Fruit fly (Drosophila melanogaster) whole organism, embryonic: ENCODE results near the gene Nplp3.

Source experiments
- C15 ChIP-seq: fragments of 200-800 bp; sonication (Bioruptor generic); IDR thresholded peaks from 3 replicates; pipeline ENCODE4 v1.3.6; 2022; ENCODE audit warnings: missing biosample characterization, missing genetic modification characterization
- CG10147 ChIP-seq: fragments of 200-800 bp; sonication (Bioruptor generic); optimal IDR thresholded peaks from 2 replicates; lab custom pipeline; 2019; ENCODE audit warnings: missing biosample characterization, mild to moderate bottlenecking, missing genetic modification characterization, moderate library complexity
- CG10431 ChIP-seq: fragments of 200-800 bp; sonication (Bioruptor generic); optimal IDR thresholded peaks from 3 replicates; lab custom pipeline; 2018; ENCODE audit warnings: missing biosample characterization, mild to moderate bottlenecking, missing genetic modification characterization
- CG10543 ChIP-seq: fragments of 200-800 bp; sonication (Bioruptor generic); optimal IDR thresholded peaks from 3 replicates; lab custom pipeline; 2017; ENCODE audit warnings: missing biosample characterization, mild to moderate bottlenecking, missing genetic modification characterization, moderate library complexity
- CG10654 ChIP-seq: fragments of 200-800 bp; sonication (Bioruptor generic); optimal IDR thresholded peaks from 2 replicates; lab custom pipeline; 2016; ENCODE audit warnings: missing biosample characterization, missing genetic modification characterization
- CG11085 ChIP-seq: fragments of 200-800 bp; sonication (Bioruptor generic); IDR thresholded peaks from 2 replicates; pipeline ENCODE4 v1.3.6; 2022; ENCODE audit warnings: missing biosample characterization, missing genetic modification characterization
- CG11560 ChIP-seq: fragments of 200-800 bp; sonication (Bioruptor generic); IDR thresholded peaks from 3 replicates; pipeline ENCODE4 v1.3.6; 2022; ENCODE audit warnings: missing biosample characterization, missing genetic modification characterization
- CG12155 ChIP-seq: fragments of 200-800 bp; sonication (Bioruptor generic); optimal IDR thresholded peaks from 3 replicates; lab custom pipeline; 2016; ENCODE audit warnings: missing biosample characterization, missing genetic modification characterization
- CG13296 ChIP-seq: fragments of 200-800 bp; sonication (Bioruptor generic); optimal IDR thresholded peaks from 3 replicates; lab custom pipeline; 2018; ENCODE audit warnings: missing biosample characterization, mild to moderate bottlenecking, missing genetic modification characterization
- CG13775 ChIP-seq: fragments of 200-800 bp; sonication (Bioruptor generic); optimal IDR thresholded peaks from 3 replicates; lab custom pipeline; 2017; ENCODE audit warnings: missing biosample characterization, mild to moderate bottlenecking, missing genetic modification characterization
- CG15011 ChIP-seq: fragments of 200-800 bp; sonication (Bioruptor generic); optimal IDR thresholded peaks from 3 replicates; lab custom pipeline; 2018; ENCODE audit warnings: missing biosample characterization, mild to moderate bottlenecking, missing genetic modification characterization
- CG1602 ChIP-seq: fragments of 200-800 bp; sonication (Bioruptor generic); optimal IDR thresholded peaks from 3 replicates; lab custom pipeline; 2016; ENCODE audit warnings: missing biosample characterization, missing genetic modification characterization
- CG3838 ChIP-seq: fragments of 200-800 bp; sonication (Bioruptor generic); optimal IDR thresholded peaks from 3 replicates; lab custom pipeline; 2016; ENCODE audit warnings: missing biosample characterization, missing genetic modification characterization
- CG6254 ChIP-seq: fragments of 200-800 bp; sonication (Bioruptor generic); optimal IDR thresholded peaks from 3 replicates; lab custom pipeline; 2017; ENCODE audit warnings: mild to moderate bottlenecking, missing biosample characterization, missing genetic modification reagents, missing genetic modification characterization
- CG6765 ChIP-seq: fragments of 200-800 bp; sonication (Bioruptor generic); optimal IDR thresholded peaks from 3 replicates; lab custom pipeline; 2017; ENCODE audit warnings: missing biosample characterization, mild to moderate bottlenecking, missing genetic modification characterization
- CG7372 ChIP-seq: fragments of 200-800 bp; sonication (Bioruptor generic); IDR thresholded peaks from 2 replicates; pipeline ENCODE4 v1.3.6; 2022; ENCODE audit warnings: missing biosample characterization, missing genetic modification characterization
- CG7556 ChIP-seq: fragments of 200-800 bp; sonication (Bioruptor generic); optimal IDR thresholded peaks from 2 replicates; lab custom pipeline; 2017; ENCODE audit warnings: missing biosample characterization, mild to moderate bottlenecking, missing genetic modification characterization
- D ChIP-seq, 2 experiments: fragments of 200-800 bp in 1 of 2; fragments of >200 bp in 1 of 2; sonication (Bioruptor generic) in 1 of 2; optimal IDR thresholded peaks; 2 replicates in 1 of 2; 3 replicates in 1 of 2; lab custom pipeline; 2017; ENCODE audit warnings: mild to moderate bottlenecking in 1 of 2, missing biosample characterization in 1 of 2, missing genetic modification characterization in 1 of 2, missing genetic modification reagents in 1 of 2
- Dfd ChIP-seq, 2 experiments: fragments of >200 bp; optimal IDR thresholded peaks; 2 replicates each; lab custom pipeline; 2017; ENCODE audit warnings: missing biosample characterization in 2 of 2, missing genetic modification characterization in 2 of 2
- Fer2 ChIP-seq: fragments of 200-800 bp; sonication (Bioruptor generic); optimal IDR thresholded peaks from 2 replicates; lab custom pipeline; 2018; ENCODE audit warnings: missing biosample characterization, mild to moderate bottlenecking, missing genetic modification characterization, moderate library complexity
- Hand ChIP-seq: fragments of 200-800 bp; sonication (Bioruptor generic); optimal IDR thresholded peaks from 2 replicates; lab custom pipeline; 2017; ENCODE audit warnings: mild to moderate bottlenecking, missing biosample characterization, missing genetic modification reagents, missing genetic modification characterization
- HmgZ ChIP-seq: fragments of 200-800 bp; sonication (Bioruptor generic); optimal IDR thresholded peaks from 2 replicates; lab custom pipeline; 2018; ENCODE audit warnings: missing biosample characterization, mild to moderate bottlenecking, missing genetic modification characterization
- Jarid2 ChIP-seq: fragments of 200-800 bp; sonication (Bioruptor generic); optimal IDR thresholded peaks from 3 replicates; lab custom pipeline; 2017; ENCODE audit warnings: mild to moderate bottlenecking, missing biosample characterization, missing genetic modification reagents, missing genetic modification characterization
- Nf-YA ChIP-seq: fragments of 200-800 bp; sonication (Bioruptor generic); IDR thresholded peaks from 2 replicates; pipeline ENCODE4 v1.3.6; 2022; ENCODE audit warnings: missing biosample characterization, missing genetic modification characterization
- Oaz ChIP-seq: fragments of 200-800 bp; sonication (Bioruptor generic); IDR thresholded peaks from 2 replicates; pipeline ENCODE4 v1.3.6; 2022; ENCODE audit warnings: missing biosample characterization, missing genetic modification characterization
- PHDP ChIP-seq: fragments of 200-800 bp; sonication (Bioruptor generic); optimal IDR thresholded peaks from 3 replicates; lab custom pipeline; 2018; ENCODE audit warnings: missing biosample characterization, mild to moderate bottlenecking, missing genetic modification characterization, moderate library complexity
- Sox102F ChIP-seq: fragments of 200-800 bp; sonication (Bioruptor generic); optimal IDR thresholded peaks from 2 replicates; lab custom pipeline; 2018; ENCODE audit warnings: missing biosample characterization, mild to moderate bottlenecking, missing genetic modification characterization, moderate library complexity
- Ssrp ChIP-seq: fragments of 200-800 bp; sonication (Bioruptor generic); optimal IDR thresholded peaks from 2 replicates; lab custom pipeline; 2018; ENCODE audit warnings: missing biosample characterization, mild to moderate bottlenecking, missing genetic modification characterization, moderate library complexity
- az2 ChIP-seq: fragments of 200-800 bp; sonication (Bioruptor generic); optimal IDR thresholded peaks from 3 replicates; lab custom pipeline; 2016; ENCODE audit warnings: missing biosample characterization, missing genetic modification characterization
- dati ChIP-seq: fragments of 200-800 bp; sonication (Bioruptor generic); IDR thresholded peaks from 2 replicates; pipeline ENCODE4 v1.3.6; 2022; ENCODE audit warnings: missing biosample characterization, missing genetic modification characterization
- dmrt11E ChIP-seq: fragments of 200-800 bp; sonication (Bioruptor generic); optimal IDR thresholded peaks from 3 replicates; lab custom pipeline; 2018; ENCODE audit warnings: missing biosample characterization, mild to moderate bottlenecking, missing genetic modification characterization, moderate library complexity
- fd3F ChIP-seq: fragments of 200-800 bp; sonication (Bioruptor generic); optimal IDR thresholded peaks from 2 replicates; lab custom pipeline; 2018; ENCODE audit warnings: missing biosample characterization, mild to moderate bottlenecking, missing genetic modification characterization, moderate library complexity
- ftz-f1 ChIP-seq: fragments of 200-800 bp; sonication (Bioruptor generic); optimal IDR thresholded peaks from 2 replicates; lab custom pipeline; 2016; ENCODE audit warnings: missing biosample characterization, missing genetic modification characterization
- hbn ChIP-seq: fragments of 200-800 bp; sonication (Bioruptor generic); IDR thresholded peaks from 2 replicates; pipeline ENCODE4 v1.3.6; 2022; ENCODE audit warnings: missing biosample characterization, missing genetic modification characterization; ENCODE audit not compliant: partially characterized antibody
- jumu ChIP-seq: fragments of 200-800 bp; sonication (Bioruptor generic); optimal IDR thresholded peaks from 3 replicates; lab custom pipeline; 2016; ENCODE audit warnings: missing biosample characterization, missing genetic modification characterization
- mirr ChIP-seq: fragments of 200-800 bp; sonication (Bioruptor generic); optimal IDR thresholded peaks from 3 replicates; lab custom pipeline; 2018; ENCODE audit warnings: missing biosample characterization, mild to moderate bottlenecking, missing genetic modification characterization
- nau ChIP-seq: fragments of 200-800 bp; sonication (Bioruptor generic); optimal IDR thresholded peaks from 3 replicates; lab custom pipeline; 2017; ENCODE audit warnings: missing biosample characterization, mild to moderate bottlenecking, missing genetic modification characterization, missing genetic modification reagents
- nmo ChIP-seq: fragments of 200-800 bp; sonication (Bioruptor generic); optimal IDR thresholded peaks from 2 replicates; lab custom pipeline; 2018; ENCODE audit warnings: missing biosample characterization, mild to moderate bottlenecking, missing genetic modification characterization, moderate library complexity
- odd ChIP-seq: fragments of 200-800 bp; sonication (Bioruptor generic); optimal IDR thresholded peaks from 2 replicates; lab custom pipeline; 2017; ENCODE audit warnings: missing biosample characterization, mild to moderate bottlenecking, missing genetic modification characterization
- pnt ChIP-seq: fragments of 200-800 bp; sonication (Bioruptor generic); optimal IDR thresholded peaks from 3 replicates; lab custom pipeline; 2016; ENCODE audit warnings: missing biosample characterization, missing genetic modification characterization
- pum ChIP-seq: fragments of 200-800 bp; sonication (Bioruptor generic); optimal IDR thresholded peaks from 2 replicates; lab custom pipeline; 2016; ENCODE audit warnings: missing biosample characterization, missing genetic modification characterization
- row ChIP-seq: fragments of 200-800 bp; sonication (Bioruptor generic); IDR thresholded peaks from 3 replicates; pipeline ENCODE4 v1.3.6; 2022; ENCODE audit warnings: missing biosample characterization, missing genetic modification characterization
- sens-2 ChIP-seq: fragments of 200-800 bp; sonication (Bioruptor generic); IDR thresholded peaks from 2 replicates; pipeline ENCODE4 v1.3.6; 2022; ENCODE audit warnings: missing biosample characterization, missing genetic modification characterization
- sisA ChIP-seq: fragments of 200-800 bp; sonication (Bioruptor generic); IDR thresholded peaks from 2 replicates; pipeline ENCODE4 v1.3.6; 2022; ENCODE audit warnings: missing biosample characterization, missing genetic modification characterization
- ssp ChIP-seq: fragments of 200-800 bp; sonication (Bioruptor generic); IDR thresholded peaks from 2 replicates; pipeline ENCODE4 v1.3.6; 2022; ENCODE audit warnings: missing biosample characterization, missing genetic modification characterization
- tna ChIP-seq: fragments of 200-800 bp; sonication (Bioruptor generic); IDR thresholded peaks from 2 replicates; pipeline ENCODE4 v1.3.6; 2022; ENCODE audit warnings: missing biosample characterization, missing genetic modification characterization; ENCODE audit not compliant: partially characterized antibody
- unpg ChIP-seq: fragments of 200-800 bp; sonication (Bioruptor generic); optimal IDR thresholded peaks from 3 replicates; lab custom pipeline; 2018; ENCODE audit warnings: missing biosample characterization, mild to moderate bottlenecking, missing genetic modification characterization, moderate library complexity
- usp ChIP-seq: fragments of >200 bp; optimal IDR thresholded peaks from 2 replicates; lab custom pipeline; 2017; ENCODE audit warnings: missing biosample characterization, missing genetic modification characterization
- zfh2 ChIP-seq: fragments of 200-800 bp; sonication (Bioruptor generic); optimal IDR thresholded peaks from 2 replicates; lab custom pipeline; 2016; ENCODE audit warnings: missing biosample characterization, missing genetic modification characterization

The Nplp3 gene

dm6 chr3L:16328207-16328891 is 10.5 kb downstream of the Nplp3 start, which contains the start of gene CG13058 (continued):
- 0 out of 3 replicates have a peak, but pooled peaks have one; percentile 41 for TF ChIP-seq CG11560
- TF ChIP-seq CG10654 (GFP tag; lab: Kevin White, UChicago), result no peak
- peak; percentile 75 for TF ChIP-seq Sox102F (GFP tag; lab: Kevin White, UChicago)
- no peak for TF ChIP-seq C15 (GFP tag; lab: Robert Waterston, UW)
- peak; percentile 41 for TF ChIP-seq CG1602 (GFP tag; lab: Kevin White, UChicago)
- peak; percentile 67 for TF ChIP-seq sisA (GFP tag; lab: Robert Waterston, UW)
- peak; percentile 72 for TF ChIP-seq fd3F (GFP tag; lab: Kevin White, UChicago)
- TF ChIP-seq Fer2 (tag; lab: Kevin White, UChicago), result no peak
- TF ChIP-seq CG12155 (GFP tag; lab: Kevin White, UChicago), result peak; percentile 29
- peak; percentile 42 for TF ChIP-seq zfh2 (GFP tag; lab: Kevin White, UChicago)
- TF ChIP-seq ftz-f1 (GFP tag; lab: Kevin White, UChicago), result no peak
- peak; percentile 66 for TF ChIP-seq Oaz (GFP tag; lab: Robert Waterston, UW)
- TF ChIP-seq CG15011 (GFP tag; lab: Kevin White, UChicago), result peak; percentile 13
- TF ChIP-seq Hand (GFP tag; lab: Kevin White, UChicago), result peak; percentile 3
- no peak for TF ChIP-seq dati
- peak; percentile 54 for TF ChIP-seq Nf-YA
- TF ChIP-seq CG10147 (GFP tag; lab: Kevin White, UChicago), result peak; percentile 60
- no peak for TF ChIP-seq CG6254 (GFP tag; lab: Kevin White, UChicago)
- TF ChIP-seq nau (GFP tag; lab: Kevin White, UChicago), result peak; percentile 56
- TF ChIP-seq Ssrp (tag; lab: Kevin White, UChicago), result no peak
- TF ChIP-seq tna, result no peak
- TF ChIP-seq nmo (GFP tag; lab: Kevin White, UChicago), result peak; percentile 30
- peak; percentile 83 for TF ChIP-seq row (GFP tag; lab: Robert Waterston, UW)
- no peak for TF ChIP-seq pum
- TF ChIP-seq odd (GFP tag; lab: Kevin White, UChicago), result peak; percentile 64
- TF ChIP-seq CG13775, result peak; percentile 36
- peak; percentile 69 for TF ChIP-seq CG7556 (GFP tag; lab: Kevin White, UChicago)
- TF ChIP-seq CG7372 (GFP tag; lab: Robert Waterston, UW), result no peak
- TF ChIP-seq CG6765, result no peak
- TF ChIP-seq CG10543 (GFP tag; lab: Kevin White, UChicago), result peak; percentile 31
- TF ChIP-seq hbn (GFP tag; lab: Robert Waterston, UW), result no peak
- peak; percentile 65 for TF ChIP-seq HmgZ (tag; lab: Kevin White, UChicago)
- TF ChIP-seq mirr (GFP tag; lab: Kevin White, UChicago), result no peak
- no peak for TF ChIP-seq CG10431 (GFP tag; lab: Kevin White, UChicago)
- TF ChIP-seq unpg, result peak; percentile 67
- TF ChIP-seq ssp (GFP tag; lab: Robert Waterston, UW), result no peak
- no peak for TF ChIP-seq pnt (GFP tag; lab: Kevin White, UChicago)
- no peak for TF ChIP-seq dmrt11E (tag; lab: Kevin White, UChicago)
- no peak for TF ChIP-seq CG11085
- TF ChIP-seq usp (GFP tag; lab: Kevin White, UChicago), result no peak
- peak; percentile 18 for TF ChIP-seq CG3838 (GFP tag; lab: Kevin White, UChicago)
- TF ChIP-seq CG13296 (GFP tag; lab: Kevin White, UChicago), result peak; percentile 72
- no peak for TF ChIP-seq Jarid2 (GFP tag; lab: Kevin White, UChicago)
- peak; percentile 42 for TF ChIP-seq az2
- no peak for TF ChIP-seq jumu (GFP tag; lab: Kevin White, UChicago)
- no peak for TF ChIP-seq D (optimal IDR thresholded peaks at IDR 0.05; lab: Kevin White, UChicago)
- no peak for TF ChIP-seq D (GFP tag; optimal IDR thresholded peaks at IDR 0.05; lab: Kevin White, UChicago)
- TF ChIP-seq PHDP (tag; lab: Kevin White, UChicago), result peak; percentile 69
- TF ChIP-seq sens-2 (GFP tag; lab: Robert Waterston, UW), result peak; percentile 52
- TF ChIP-seq Dfd (GFP tag; optimal IDR thresholded peaks at IDR 0.05; lab: Kevin White, UChicago), result no peak
